Worm (Caenorhabditis elegans): Measurements from ENCODE around the gene ZK112.4.

ce11 chrIII:7754348-7754747 lies 24.5 kb upstream of the ZK112.4 start, which contains the start of gene cdh-3:
- TF ChIP-seq ama-1 (optimal IDR thresholded peaks at IDR 0.05) (no peak), nhr-129 (tag; optimal IDR thresholded peaks at IDR 0.05) (no peak), mbf-1 (tag; optimal IDR thresholded peaks at IDR 0.05) (no peak)

All from whole organism, L2 larva.